Worm (Caenorhabditis elegans): ENCODE results near the gene ctsa-4.1.

- TF ChIP-seq unc-62 (GFP tag; optimal IDR thresholded peaks at IDR 0.05) (no peak), mab-9 (GFP tag; IDR thresholded peaks at IDR 0.05) (no peak), ces-1 (GFP tag; optimal IDR thresholded peaks at IDR 0.05) (no peak), lin-35 (GFP tag; optimal IDR thresholded peaks at IDR 0.05) (no peak), irx-1 (tag; optimal IDR thresholded peaks at IDR 0.05) (no peak), hlh-17 (GFP tag; optimal IDR thresholded peaks at IDR 0.05; ENCODE audit: borderline replicate concordance) (no peak), sox-4 (tag; optimal IDR thresholded peaks at IDR 0.05) (no peak), elt-2 (tag; optimal IDR thresholded peaks at IDR 0.05) (no peak)
Measured at ce11 chrII:6322081-6322480, 44.7 kb upstream of the ctsa-4.1 start.
